Fruit fly (Drosophila melanogaster): ENCODE results near the gene CG6028.

dm6 chr3R:21976954-21977353 is 48.4 kb downstream of the CG6028 start:
- TF ChIP-seq CG8478 (optimal IDR thresholded peaks at IDR 0.05) = no peak
- TF ChIP-seq CTCF (optimal IDR thresholded peaks at IDR 0.05) = no peak
